Fruit fly (Drosophila melanogaster) whole organism, prepupa: ENCODE data around the gene blot.

Experiments
- CG11294 ChIP-seq: fragments of 200-800 bp; sonication (Bioruptor generic); IDR thresholded peaks from 2 replicates; pipeline ENCODE4 v1.3.6; 2022; ENCODE audit warnings: missing biosample characterization, missing genetic modification characterization
- CG11762 ChIP-seq: fragments of 200-800 bp; sonication (Bioruptor generic); optimal IDR thresholded peaks from 3 replicates; lab custom pipeline; 2016; ENCODE audit warnings: missing biosample characterization, missing genetic modification characterization; ENCODE audit not compliant: insufficient read depth
- CG31627 ChIP-seq: fragments of 200-800 bp; sonication (Bioruptor generic); optimal IDR thresholded peaks from 3 replicates; lab custom pipeline; 2016; ENCODE audit warnings: missing biosample characterization, missing genetic modification characterization
- CG4318 ChIP-seq: fragments of 200-800 bp; sonication (Bioruptor generic); optimal IDR thresholded peaks from 3 replicates; lab custom pipeline; 2017; ENCODE audit warnings: missing biosample characterization, mild to moderate bottlenecking, missing genetic modification characterization
- CG6163 ChIP-seq: fragments of 200-800 bp; sonication (Bioruptor generic); IDR thresholded peaks from 3 replicates; pipeline ENCODE4 v1.3.6; 2022; ENCODE audit warnings: missing biosample characterization, missing genetic modification characterization
- CG6808 ChIP-seq: fragments of 200-800 bp; sonication (Bioruptor generic); optimal IDR thresholded peaks from 3 replicates; lab custom pipeline; 2017; ENCODE audit warnings: missing biosample characterization, missing genetic modification characterization, mild to moderate bottlenecking, moderate library complexity, missing genetic modification reagents
- CG8632 ChIP-seq: fragments of 200-800 bp; sonication (Bioruptor generic); optimal IDR thresholded peaks from 3 replicates; lab custom pipeline; 2016; ENCODE audit warnings: missing biosample characterization, missing genetic modification characterization
- CG9139 ChIP-seq: fragments of 200-800 bp; sonication (Bioruptor generic); optimal IDR thresholded peaks from 3 replicates; lab custom pipeline; 2017; ENCODE audit warnings: missing biosample characterization, mild to moderate bottlenecking, missing genetic modification characterization
- Eip75B ChIP-seq: fragments of 200-800 bp; sonication (Bioruptor generic); optimal IDR thresholded peaks from 3 replicates; lab custom pipeline; 2016; ENCODE audit warnings: missing biosample characterization, missing genetic modification characterization
- Eip78C ChIP-seq: fragments of 200-800 bp; sonication (Bioruptor generic); peaks from one replicate; lab custom pipeline; 2016; ENCODE audit warnings: missing biosample characterization, missing genetic modification characterization
- Ets96B ChIP-seq: fragments of 200-800 bp; optimal IDR thresholded peaks from 2 replicates; lab custom pipeline; 2019; ENCODE audit warnings: missing biosample characterization, mild to moderate bottlenecking, missing genetic modification characterization, moderate library complexity
- Gug ChIP-seq: fragments of 200-800 bp; sonication (Bioruptor generic); IDR thresholded peaks from 2 replicates; pipeline ENCODE4 v1.3.6; 2022; ENCODE audit warnings: missing biosample characterization, missing genetic modification characterization
- Met ChIP-seq: fragments of 200-800 bp; sonication (Bioruptor generic); optimal IDR thresholded peaks from 3 replicates; lab custom pipeline; 2016; ENCODE audit warnings: missing biosample characterization, missing genetic modification characterization
- Smox ChIP-seq: fragments of 200-800 bp; sonication (Bioruptor generic); optimal IDR thresholded peaks from 3 replicates; lab custom pipeline; 2016; ENCODE audit warnings: missing biosample characterization, missing genetic modification characterization
- dac ChIP-seq: fragments of 200-800 bp; sonication (Bioruptor generic); optimal IDR thresholded peaks from 2 replicates; lab custom pipeline; 2017; ENCODE audit warnings: missing biosample characterization, mild to moderate bottlenecking, missing genetic modification characterization
- dsx ChIP-seq: fragments of 200-800 bp; optimal IDR thresholded peaks from 3 replicates; lab custom pipeline; 2019; ENCODE audit warnings: missing biosample characterization, mild to moderate bottlenecking, missing genetic modification characterization, moderate library complexity; ENCODE audit not compliant: poor library complexity, severe bottlenecking
- fd59A ChIP-seq: fragments of 200-800 bp; sonication (Bioruptor generic); optimal IDR thresholded peaks from 2 replicates; lab custom pipeline; 2017; ENCODE audit warnings: missing biosample characterization, mild to moderate bottlenecking, missing genetic modification characterization, missing genetic modification reagents
- fd85E ChIP-seq: fragments of 200-800 bp; sonication (Bioruptor generic); optimal IDR thresholded peaks from 3 replicates; lab custom pipeline; 2016; ENCODE audit warnings: missing biosample characterization, missing genetic modification characterization
- pdm3 ChIP-seq: fragments of 200-800 bp; sonication (Bioruptor generic); optimal IDR thresholded peaks from 3 replicates; lab custom pipeline; 2016; ENCODE audit warnings: missing biosample characterization, missing genetic modification characterization
- salr ChIP-seq, 2 experiments: fragments of 200-800 bp; sonication (Bioruptor generic); optimal IDR thresholded peaks; 3 replicates each; lab custom pipeline; 2016 to 2018; ENCODE audit warnings: missing biosample characterization in 2 of 2, missing genetic modification characterization in 2 of 2, mild to moderate bottlenecking in 1 of 2
- spab ChIP-seq: fragments of 200-800 bp; sonication (Bioruptor generic); optimal IDR thresholded peaks from 2 replicates; lab custom pipeline; 2017; ENCODE audit warnings: missing biosample characterization, mild to moderate bottlenecking, missing genetic modification characterization, missing genetic modification reagents

blot gene

dm6 chr3L:17349604-17350003 lies 71.7 kb downstream of the blot start, which contains the start of gene Mip:
TSS of gene Mip (minus strand) at chr3L:17349666.
- TF ChIP-seq dac (no peak), Eip78C (GFP tag; lab: Kevin White, UChicago) (no peak), Gug (no peak), CG8632 (GFP tag; lab: Kevin White, UChicago) (no peak), salr (GFP tag; optimal IDR thresholded peaks at IDR 0.05; lab: Kevin White, UChicago) (no peak), CG6808 (GFP tag; lab: Kevin White, UChicago) (no peak), CG31627 (no peak), pdm3 (GFP tag; lab: Kevin White, UChicago) (no peak), Eip75B (GFP tag; lab: Kevin White, UChicago) (no peak), CG6163 (GFP tag; lab: Robert Waterston, UW) (no peak), spab (no peak), CG4318 (GFP tag; lab: Kevin White, UChicago) (no peak), dsx (no peak), CG9139 (no peak)
- TF ChIP-seq, all 60 proteins: peak for 0

- TF ChIP-seq Met (no peak), Smox (GFP tag; lab: Kevin White, UChicago) (no peak), fd85E (no peak), CG11762 (GFP tag; lab: Kevin White, UChicago) (no peak), Ets96B (tag; lab: Kevin White, UChicago) (no peak), CG11294 (GFP tag; lab: Robert Waterston, UW) (no peak), fd59A (GFP tag; lab: Kevin White, UChicago) (no peak)
Observed at dm6 chr3L:17346393-17346792, 74.9 kb downstream of the blot start.
